Fruit fly (Drosophila melanogaster) whole organism, embryonic: Measurements from ENCODE around the gene GCC88.

Experiments
- C15 ChIP-seq: fragments of 200-800 bp; sonication (Bioruptor generic); IDR thresholded peaks from 3 replicates; pipeline ENCODE4 v1.3.6; 2022; ENCODE audit warnings: missing biosample characterization, missing genetic modification characterization
- CG10431 ChIP-seq: fragments of 200-800 bp; sonication (Bioruptor generic); optimal IDR thresholded peaks from 3 replicates; lab custom pipeline; 2018; ENCODE audit warnings: missing biosample characterization, mild to moderate bottlenecking, missing genetic modification characterization
- CG11695 ChIP-seq: fragments of 200-800 bp; sonication (Bioruptor generic); IDR thresholded peaks from 3 replicates; pipeline ENCODE4 v1.3.6; 2022; ENCODE audit warnings: missing biosample characterization, missing genetic modification characterization
- CG11723 ChIP-seq: fragments of 200-800 bp; sonication (Bioruptor generic); optimal IDR thresholded peaks from 2 replicates; lab custom pipeline; 2017; ENCODE audit warnings: missing biosample characterization, mild to moderate bottlenecking, missing genetic modification characterization
- CG13424 ChIP-seq: fragments of 200-800 bp; sonication (Bioruptor generic); optimal IDR thresholded peaks from 2 replicates; lab custom pipeline; 2019; ENCODE audit warnings: missing biosample characterization, mild to moderate bottlenecking, missing genetic modification characterization, moderate library complexity
- CG13624 ChIP-seq: fragments of 200-800 bp; sonication (Bioruptor generic); optimal IDR thresholded peaks from 2 replicates; lab custom pipeline; 2016; ENCODE audit warnings: missing biosample characterization, missing genetic modification characterization
- CG14014 ChIP-seq: fragments of 200-800 bp; sonication (Bioruptor generic); IDR thresholded peaks from 2 replicates; pipeline ENCODE4 v1.3.6; 2022; ENCODE audit warnings: missing biosample characterization, missing genetic modification characterization
- CG15269 ChIP-seq: fragments of 200-800 bp; sonication (Bioruptor generic); optimal IDR thresholded peaks from 2 replicates; lab custom pipeline; 2018; ENCODE audit warnings: missing biosample characterization, mild to moderate bottlenecking, missing genetic modification characterization, moderate library complexity
- CG16779 ChIP-seq: fragments of 200-800 bp; sonication (Bioruptor generic); IDR thresholded peaks from 2 replicates; pipeline ENCODE4 v1.3.6; 2022; ENCODE audit warnings: missing biosample characterization, missing genetic modification characterization
- CG17385 ChIP-seq: fragments of 200-800 bp; sonication (Bioruptor generic); optimal IDR thresholded peaks from 3 replicates; lab custom pipeline; 2018; ENCODE audit warnings: missing biosample characterization, mild to moderate bottlenecking, missing genetic modification characterization
- CG1792 ChIP-seq: fragments of 200-800 bp; sonication (Bioruptor generic); optimal IDR thresholded peaks from 2 replicates; lab custom pipeline; 2016; ENCODE audit warnings: missing biosample characterization, missing genetic modification characterization
- CG2678 ChIP-seq: fragments of 200-800 bp; sonication (Bioruptor generic); optimal IDR thresholded peaks from 3 replicates; lab custom pipeline; 2019; ENCODE audit warnings: missing biosample characterization, mild to moderate bottlenecking, missing genetic modification characterization, moderate library complexity
- CG3281 ChIP-seq: fragments of 200-800 bp; sonication (Bioruptor generic); optimal IDR thresholded peaks from 3 replicates; lab custom pipeline; 2017; ENCODE audit warnings: missing biosample characterization, mild to moderate bottlenecking, missing genetic modification characterization
- CG3838 ChIP-seq: fragments of 200-800 bp; sonication (Bioruptor generic); optimal IDR thresholded peaks from 3 replicates; lab custom pipeline; 2016; ENCODE audit warnings: missing biosample characterization, missing genetic modification characterization
- CG5180 ChIP-seq: fragments of 200-800 bp; sonication (Bioruptor generic); optimal IDR thresholded peaks from 3 replicates; lab custom pipeline; 2017; ENCODE audit warnings: missing biosample characterization, missing genetic modification characterization, mild to moderate bottlenecking, moderate library complexity, missing genetic modification reagents
- CG6813 ChIP-seq: fragments of 200-800 bp; sonication (Bioruptor generic); optimal IDR thresholded peaks from 2 replicates; lab custom pipeline; 2017; ENCODE audit warnings: missing biosample characterization, missing genetic modification characterization, mild to moderate bottlenecking, moderate library complexity, missing genetic modification reagents
- CG8281 ChIP-seq: fragments of 200-800 bp; sonication (Bioruptor generic); optimal IDR thresholded peaks from 2 replicates; lab custom pipeline; 2018; ENCODE audit warnings: missing biosample characterization, mild to moderate bottlenecking, missing genetic modification characterization, moderate library complexity
- D ChIP-seq, 2 experiments: fragments of 200-800 bp in 1 of 2; fragments of >200 bp in 1 of 2; sonication (Bioruptor generic) in 1 of 2; optimal IDR thresholded peaks; 2 replicates in 1 of 2; 3 replicates in 1 of 2; lab custom pipeline; 2017; ENCODE audit warnings: mild to moderate bottlenecking in 1 of 2, missing biosample characterization in 1 of 2, missing genetic modification characterization in 1 of 2, missing genetic modification reagents in 1 of 2
- Doc2 ChIP-seq: fragments of 200-800 bp; sonication (Bioruptor generic); IDR thresholded peaks from 2 replicates; pipeline ENCODE4 v1.3.6; 2022; ENCODE audit warnings: missing biosample characterization, missing genetic modification characterization
- H2.0 ChIP-seq: fragments of 200-800 bp; sonication (Bioruptor generic); IDR thresholded peaks from 2 replicates; pipeline ENCODE4 v1.3.6; 2022; ENCODE audit warnings: missing biosample characterization, missing genetic modification characterization
- HHEX ChIP-seq: fragments of 200-800 bp; sonication (Bioruptor generic); optimal IDR thresholded peaks from 3 replicates; lab custom pipeline; 2017; ENCODE audit warnings: missing biosample characterization, mild to moderate bottlenecking, missing genetic modification characterization, missing genetic modification reagents
- HLH4C ChIP-seq: fragments of 200-800 bp; sonication (Bioruptor generic); IDR thresholded peaks from 3 replicates; pipeline ENCODE4 v1.3.6; 2022; ENCODE audit warnings: missing biosample characterization, missing genetic modification characterization; ENCODE audit not compliant: partially characterized antibody
- Kr ChIP-seq: fragments of 200-800 bp; sonication (Bioruptor generic); optimal IDR thresholded peaks from 2 replicates; lab custom pipeline; 2017; ENCODE audit warnings: missing biosample characterization, mild to moderate bottlenecking, missing genetic modification characterization
- MTF-1 ChIP-seq: fragments of 200-800 bp; sonication (Bioruptor generic); optimal IDR thresholded peaks from 2 replicates; lab custom pipeline; 2018; ENCODE audit warnings: missing biosample characterization, mild to moderate bottlenecking, missing genetic modification characterization, borderline replicate concordance
- NC2α ChIP-seq: fragments of 200-800 bp; sonication (Bioruptor generic); optimal IDR thresholded peaks from 2 replicates; lab custom pipeline; 2016; ENCODE audit warnings: missing biosample characterization, missing genetic modification characterization
- NC2β ChIP-seq: fragments of 200-800 bp; sonication (Bioruptor generic); optimal IDR thresholded peaks from 2 replicates; lab custom pipeline; 2016; ENCODE audit warnings: missing biosample characterization, missing genetic modification characterization
- Pdp1 ChIP-seq, 2 experiments: fragments of 200-800 bp; sonication (Bioruptor generic); optimal IDR thresholded peaks; 3 replicates each; lab custom pipeline; 2016; ENCODE audit warnings: missing biosample characterization in 2 of 2, missing genetic modification characterization in 2 of 2, mild to moderate bottlenecking in 1 of 2, moderate library complexity in 1 of 2
- Ptx1 ChIP-seq: fragments of 200-800 bp; sonication (Bioruptor generic); IDR thresholded peaks from 2 replicates; pipeline ENCODE4 v1.3.6; 2022; ENCODE audit warnings: missing biosample characterization, missing genetic modification characterization
- ap ChIP-seq: fragments of 200-800 bp; sonication (Bioruptor generic); IDR thresholded peaks from 2 replicates; pipeline ENCODE4 v1.3.6; 2022; ENCODE audit warnings: missing biosample characterization, missing genetic modification characterization
- az2 ChIP-seq: fragments of 200-800 bp; sonication (Bioruptor generic); optimal IDR thresholded peaks from 3 replicates; lab custom pipeline; 2016; ENCODE audit warnings: missing biosample characterization, missing genetic modification characterization
- caup ChIP-seq: fragments of 200-800 bp; sonication (Bioruptor generic); optimal IDR thresholded peaks from 3 replicates; lab custom pipeline; 2017; ENCODE audit warnings: missing biosample characterization, mild to moderate bottlenecking, missing genetic modification characterization, moderate library complexity; ENCODE audit not compliant: severe bottlenecking
- chn ChIP-seq: fragments of 200-800 bp; sonication (Bioruptor generic); optimal IDR thresholded peaks from 2 replicates; lab custom pipeline; 2016; ENCODE audit warnings: missing biosample characterization, missing genetic modification characterization
- dan ChIP-seq: fragments of 200-800 bp; sonication (Bioruptor generic); IDR thresholded peaks from 2 replicates; pipeline ENCODE4 v1.3.6; 2022; ENCODE audit warnings: missing biosample characterization, missing genetic modification characterization
- dati ChIP-seq: fragments of 200-800 bp; sonication (Bioruptor generic); IDR thresholded peaks from 2 replicates; pipeline ENCODE4 v1.3.6; 2022; ENCODE audit warnings: missing biosample characterization, missing genetic modification characterization
- dmrt99B ChIP-seq: fragments of 200-800 bp; sonication (Bioruptor generic); optimal IDR thresholded peaks from 2 replicates; lab custom pipeline; 2018; ENCODE audit warnings: missing biosample characterization, mild to moderate bottlenecking, missing genetic modification characterization, moderate library complexity
- emc ChIP-seq: fragments of 200-800 bp; sonication (Bioruptor generic); optimal IDR thresholded peaks from 2 replicates; lab custom pipeline; 2016; ENCODE audit warnings: missing biosample characterization, missing genetic modification characterization
- gem ChIP-seq: fragments of 200-800 bp; sonication (Bioruptor generic); optimal IDR thresholded peaks from 2 replicates; lab custom pipeline; 2019; ENCODE audit warnings: missing biosample characterization, mild to moderate bottlenecking, missing genetic modification characterization, moderate library complexity
- gt ChIP-seq: fragments of 200-800 bp; sonication (Bioruptor generic); IDR thresholded peaks from 2 replicates; pipeline ENCODE4 v1.3.6; 2022; ENCODE audit warnings: missing biosample characterization, missing genetic modification characterization
- knrl ChIP-seq: fragments of 200-800 bp; sonication (Bioruptor generic); IDR thresholded peaks from 3 replicates; pipeline ENCODE4 v1.3.6; 2022; ENCODE audit warnings: missing biosample characterization, missing genetic modification characterization; ENCODE audit not compliant: partially characterized antibody
- lmd ChIP-seq: fragments of 200-800 bp; sonication (Bioruptor generic); IDR thresholded peaks from 2 replicates; pipeline ENCODE4 v1.3.6; 2022; ENCODE audit warnings: missing biosample characterization, missing genetic modification characterization
- mam ChIP-seq: fragments of 200-800 bp; sonication (Bioruptor generic); optimal IDR thresholded peaks from 3 replicates; lab custom pipeline; 2016; ENCODE audit warnings: missing biosample characterization, missing genetic modification characterization
- org-1 ChIP-seq: fragments of 200-800 bp; sonication (Bioruptor generic); optimal IDR thresholded peaks from 2 replicates; lab custom pipeline; 2017; ENCODE audit warnings: missing biosample characterization, missing genetic modification characterization
- p53 ChIP-seq: fragments of 200-800 bp; sonication (Bioruptor generic); optimal IDR thresholded peaks from 2 replicates; lab custom pipeline; 2016; ENCODE audit warnings: missing biosample characterization, missing genetic modification characterization
- pfk ChIP-seq: fragments of 200-800 bp; sonication (Bioruptor generic); optimal IDR thresholded peaks from 2 replicates; lab custom pipeline; 2018; ENCODE audit warnings: missing biosample characterization, mild to moderate bottlenecking, missing genetic modification characterization, moderate library complexity
- sqz ChIP-seq: fragments of 200-800 bp; sonication (Bioruptor generic); optimal IDR thresholded peaks from 3 replicates; lab custom pipeline; 2018; ENCODE audit warnings: missing biosample characterization, mild to moderate bottlenecking, missing genetic modification characterization
- tll ChIP-seq, 2 experiments: fragments of 200-800 bp in 1 of 2; fragments of >200 bp in 1 of 2; sonication (Bioruptor generic) in 1 of 2; optimal IDR thresholded peaks; 2 replicates each; lab custom pipeline; 2017 to 2019; ENCODE audit warnings: missing biosample characterization in 2 of 2, missing genetic modification characterization in 2 of 2, mild to moderate bottlenecking in 1 of 2, moderate library complexity in 1 of 2
- trem ChIP-seq: fragments of 200-800 bp; optimal IDR thresholded peaks from 3 replicates; lab custom pipeline; 2019; ENCODE audit warnings: missing biosample characterization, mild to moderate bottlenecking, missing genetic modification characterization, moderate library complexity
- twi ChIP-seq: fragments of 200-800 bp; optimal IDR thresholded peaks from 2 replicates; lab custom pipeline; 2019; ENCODE audit warnings: missing biosample characterization, mild to moderate bottlenecking, missing genetic modification characterization, moderate library complexity
- z ChIP-seq: fragments of 200-800 bp; sonication (Bioruptor generic); IDR thresholded peaks from 3 replicates; pipeline ENCODE4 v1.3.6; 2022; ENCODE audit warnings: missing biosample characterization, missing genetic modification characterization

Gene GCC88

dm6 chr3R:11243951-11244660, 13.7 kb upstream of the GCC88 start, which contains the start of the genes CG17734 and CG5214 (continued):
- TF ChIP-seq tll (GFP tag; optimal IDR thresholded peaks at IDR 0.05; lab: Kevin White, UChicago) (no peak), CG6813 (GFP tag; lab: Kevin White, UChicago) (no peak), emc (GFP tag; lab: Kevin White, UChicago) (no peak), CG13424 (peak; percentile 28), CG3838 (no peak), CG11723 (GFP tag; lab: Kevin White, UChicago) (no peak), ap (no peak), CG3281 (no peak), dati (GFP tag; lab: Robert Waterston, UW) (no peak), NC2β (GFP tag; lab: Kevin White, UChicago) (no peak), CG1792 (GFP tag; lab: Kevin White, UChicago) (peak; percentile 24), mam (GFP tag; lab: Kevin White, UChicago) (peak; percentile 6), dmrt99B (tag; lab: Kevin White, UChicago) (no peak), z (GFP tag; lab: Robert Waterston, UW) (no peak), CG16779 (GFP tag; lab: Robert Waterston, UW) (no peak), chn (GFP tag; lab: Kevin White, UChicago) (no peak), trem (no peak), CG15269 (tag; lab: Kevin White, UChicago) (no peak), pfk (GFP tag; lab: Kevin White, UChicago) (no peak), CG13624 (peak; percentile 23), caup (GFP tag; lab: Kevin White, UChicago) (no peak), lmd (no peak), sqz (GFP tag; lab: Kevin White, UChicago) (no peak), Ptx1 (GFP tag; lab: Robert Waterston, UW) (no peak), az2 (GFP tag; lab: Kevin White, UChicago) (peak; percentile 7), CG17385 (GFP tag; lab: Kevin White, UChicago) (no peak), HHEX (no peak), C15 (GFP tag; lab: Robert Waterston, UW) (no peak), MTF-1 (GFP tag; lab: Kevin White, UChicago) (no peak), gem (tag; lab: Kevin White, UChicago) (peak; percentile 46), H2.0 (GFP tag; lab: Robert Waterston, UW) (no peak), CG2678 (tag; lab: Kevin White, UChicago) (no peak), NC2α (no peak), org-1 (GFP tag; lab: Kevin White, UChicago) (no peak), D (optimal IDR thresholded peaks at IDR 0.05; lab: Kevin White, UChicago) (no peak), D (GFP tag; optimal IDR thresholded peaks at IDR 0.05; lab: Kevin White, UChicago) (no peak), Kr (GFP tag; lab: Kevin White, UChicago) (no peak), Pdp1 (GFP tag; optimal IDR thresholded peaks at IDR 0.05; lab: Kevin White, UChicago) (peak in 1 of 2 experiments; percentile 99), CG10431 (no peak), knrl (no peak; the same call in none of the 3 replicates), CG14014 (GFP tag; lab: Robert Waterston, UW) (no peak), CG5180 (no peak), dan (GFP tag; lab: Robert Waterston, UW) (no peak), HLH4C (peak; percentile 58; the same call in 2 of the 3 replicates), CG11695 (GFP tag; lab: Robert Waterston, UW) (no peak), CG8281 (no peak), gt (no peak), twi (tag; lab: Kevin White, UChicago) (no peak), p53 (no peak), Doc2 (no peak)
